Worm (Caenorhabditis elegans) whole organism, L4 larva: ENCODE measurements around the gene C54C6.11.

Experiments used
- D1046.2 ChIP-seq: fragments of 200-800 bp; sonication (Bioruptor generic); IDR thresholded peaks from 2 replicates; pipeline ENCODE4 v1.3.6; 2022; ENCODE audit warnings: missing genetic modification characterization, missing compliant biosample characterization
- F26F4.8 ChIP-seq: fragments of 200-800 bp; sonication (Bioruptor generic); conservative IDR thresholded peaks from 2 replicates; pipeline ENCODE4 v1.3.6; 2022; ENCODE audit warnings: missing genetic modification characterization, missing compliant biosample characterization
- F37D6.2 ChIP-seq: sonication (generic microtip); optimal IDR thresholded peaks from 2 replicates; lab custom pipeline; 2016; ENCODE audit warnings: mild to moderate bottlenecking, missing genetic modification characterization, missing compliant biosample characterization
- F49E8.2 ChIP-seq: sonication (generic microtip); optimal IDR thresholded peaks from 2 replicates; lab custom pipeline; 2016; ENCODE audit warnings: missing compliant biosample characterization, mild to moderate bottlenecking, missing genetic modification characterization, borderline replicate concordance
- Y105C5A.15 ChIP-seq: fragments of 200-800 bp; sonication (Bioruptor generic); IDR thresholded peaks from 2 replicates; pipeline ENCODE4 v1.3.6; 2022; ENCODE audit warnings: missing genetic modification characterization, missing compliant biosample characterization
- ZK337.2 ChIP-seq: fragments of 200-800 bp; sonication (Bioruptor generic); IDR thresholded peaks from 2 replicates; pipeline ENCODE4 v1.3.6; 2022; ENCODE audit warnings: missing genetic modification reagents, missing genetic modification characterization, missing compliant biosample characterization
- ZK546.5 ChIP-seq, 2 experiments: sonication (generic microtip); optimal IDR thresholded peaks; 2 replicates each; lab custom pipeline; 2017; ENCODE audit warnings: missing biosample characterization in 2 of 2, missing genetic modification characterization in 2 of 2
- aha-1 ChIP-seq: fragments of 150-350 bp; peaks from one replicate; lab custom pipeline; 2014; ENCODE audit warnings: missing biosample characterization, missing genetic modification characterization
- attf-4 ChIP-seq: sonication (generic microtip); optimal IDR thresholded peaks from 3 replicates; lab custom pipeline; 2017; ENCODE audit warnings: missing biosample characterization, missing genetic modification characterization
- ceh-20 ChIP-seq: fragments of 200-800 bp; sonication (Bioruptor generic); IDR thresholded peaks from 2 replicates; pipeline ENCODE4 v1.3.6; 2022; ENCODE audit warnings: missing genetic modification reagents, missing genetic modification characterization, missing compliant biosample characterization
- ceh-28 ChIP-seq: fragments of 150-350 bp; optimal IDR thresholded peaks from 2 replicates; lab custom pipeline; 2014; ENCODE audit warnings: missing biosample characterization, missing genetic modification reagents, missing genetic modification characterization
- ceh-44 ChIP-seq: fragments of 200-800 bp; sonication (Bioruptor generic); IDR thresholded peaks from 2 replicates; pipeline ENCODE4 v1.3.6; 2022; ENCODE audit warnings: missing genetic modification reagents, missing genetic modification characterization, missing compliant biosample characterization
- ceh-62 ChIP-seq: sonication (generic microtip); optimal IDR thresholded peaks from 2 replicates; lab custom pipeline; 2017; ENCODE audit warnings: missing biosample characterization, missing genetic modification characterization
- ces-1 ChIP-seq: fragments of 150-350 bp; sonication (generic microtip); optimal IDR thresholded peaks from 4 replicates; lab custom pipeline; 2014; ENCODE audit warnings: missing biosample characterization, missing genetic modification reagents, missing genetic modification characterization
- ctbp-1 ChIP-seq: fragments of 200-800 bp; sonication (Bioruptor generic); IDR thresholded peaks from 2 replicates; pipeline ENCODE4 v1.3.6; 2022; ENCODE audit warnings: missing genetic modification reagents, missing genetic modification characterization, missing compliant biosample characterization
- daf-8 ChIP-seq: fragments of 200-800 bp; sonication (Bioruptor generic); IDR thresholded peaks from 2 replicates; pipeline ENCODE4 v1.3.6; 2022; ENCODE audit warnings: missing genetic modification characterization, missing compliant biosample characterization
- dmd-8 ChIP-seq: fragments of 200-800 bp; sonication (Bioruptor generic); IDR thresholded peaks from 2 replicates; pipeline ENCODE4 v1.3.6; 2022; ENCODE audit warnings: missing genetic modification characterization, missing compliant biosample characterization
- duxl-1 ChIP-seq: sonication (generic microtip); optimal IDR thresholded peaks from 2 replicates; lab custom pipeline; 2016; ENCODE audit warnings: mild to moderate bottlenecking, missing genetic modification characterization, moderate library complexity, missing compliant biosample characterization; ENCODE audit not compliant: poor library complexity
- fkh-10 ChIP-seq: fragments of 150-350 bp; optimal IDR thresholded peaks from 2 replicates; lab custom pipeline; 2014; ENCODE audit warnings: missing biosample characterization, missing genetic modification reagents, missing genetic modification characterization
- hif-1 ChIP-seq, 2 experiments: sonication (generic microtip); optimal IDR thresholded peaks; 2 replicates each; lab custom pipeline; 2016 to 2017; ENCODE audit warnings: missing compliant biosample characterization in 2 of 2, missing genetic modification characterization in 2 of 2, missing genetic modification reagents in 2 of 2, missing genotype in 2 of 2, mild to moderate bottlenecking in 1 of 2
- hlh-11 ChIP-seq: fragments of 200-800 bp; sonication (Bioruptor generic); optimal IDR thresholded peaks from 2 replicates; lab custom pipeline; 2018; ENCODE audit warnings: mild to moderate bottlenecking, missing genetic modification characterization, missing compliant biosample characterization
- hmg-1.1 ChIP-seq: fragments of 200-800 bp; sonication (Bioruptor generic); IDR thresholded peaks from 2 replicates; pipeline ENCODE4 v1.3.6; 2022; ENCODE audit warnings: missing genetic modification reagents, missing genetic modification characterization, missing compliant biosample characterization
- lim-7 ChIP-seq: fragments of 200-800 bp; sonication (Bioruptor generic); IDR thresholded peaks from 2 replicates; pipeline ENCODE4 v1.3.6; 2022; ENCODE audit warnings: missing genetic modification characterization, missing compliant biosample characterization
- lin-15B ChIP-seq: fragments of 150-350 bp; sonication (generic microtip); optimal IDR thresholded peaks from 3 replicates; lab custom pipeline; 2014; ENCODE audit warnings: missing biosample characterization, missing genetic modification characterization
- lin-38 ChIP-seq: fragments of 200-800 bp; sonication (Bioruptor generic); IDR thresholded peaks from 2 replicates; pipeline ENCODE4 v1.3.6; 2022; ENCODE audit warnings: missing genetic modification reagents, missing genetic modification characterization, missing compliant biosample characterization
- lsy-2 ChIP-seq, 2 experiments: fragments of 150-350 bp in 1 of 2; sonication (generic microtip) in 1 of 2; optimal IDR thresholded peaks; 2 replicates each; lab custom pipeline; 2014 to 2017; ENCODE audit warnings: missing biosample characterization in 2 of 2, missing genetic modification characterization in 2 of 2
- mdl-1 ChIP-seq, 2 experiments: fragments of 150-350 bp in 1 of 2; sonication (generic microtip) in 1 of 2; optimal IDR thresholded peaks; 2 replicates each; lab custom pipeline; 2014 to 2017; ENCODE audit warnings: missing biosample characterization in 2 of 2, missing genetic modification characterization in 2 of 2
- mdt-29 ChIP-seq: fragments of 200-800 bp; sonication (Bioruptor generic); IDR thresholded peaks from 2 replicates; pipeline ENCODE4 v1.3.6; 2022; ENCODE audit warnings: missing genetic modification reagents, missing genetic modification characterization, missing compliant biosample characterization
- mep-1 ChIP-seq: fragments of 150-350 bp; sonication (generic microtip); optimal IDR thresholded peaks from 3 replicates; lab custom pipeline; 2014; ENCODE audit warnings: missing biosample characterization, missing genetic modification characterization
- nhr-10 ChIP-seq: fragments of 150-350 bp; optimal IDR thresholded peaks from 2 replicates; lab custom pipeline; 2014; ENCODE audit warnings: missing biosample characterization, missing genetic modification characterization
- nhr-11 ChIP-seq: fragments of 150-350 bp; optimal IDR thresholded peaks from 2 replicates; lab custom pipeline; 2014; ENCODE audit warnings: missing biosample characterization, missing genetic modification characterization
- nhr-237 ChIP-seq: sonication (generic microtip); optimal IDR thresholded peaks from 2 replicates; lab custom pipeline; 2017; ENCODE audit warnings: missing biosample characterization, missing genetic modification characterization
- nhr-25 ChIP-seq: sonication (generic microtip); optimal IDR thresholded peaks from 2 replicates; lab custom pipeline; 2017; ENCODE audit warnings: missing genetic modification characterization, mild to moderate bottlenecking, missing compliant biosample characterization, antibody characterized with exemption, moderate library complexity, borderline replicate concordance; ENCODE audit not compliant: insufficient read depth
- nhr-42 ChIP-seq: fragments of 200-800 bp; sonication (Bioruptor generic); IDR thresholded peaks from 2 replicates; pipeline ENCODE4 v1.3.6; 2022; ENCODE audit warnings: missing genetic modification characterization, missing compliant biosample characterization
- nhr-76 ChIP-seq: fragments of 150-350 bp; optimal IDR thresholded peaks from 2 replicates; lab custom pipeline; 2014; ENCODE audit warnings: missing biosample characterization, missing genetic modification characterization
- rbr-2 ChIP-seq: sonication (generic microtip); optimal IDR thresholded peaks from 2 replicates; lab custom pipeline; 2016; ENCODE audit warnings: missing genotype, missing genetic modification characterization, missing compliant biosample characterization
- set-16 ChIP-seq: fragments of 200-800 bp; sonication (Bioruptor generic); IDR thresholded peaks from 2 replicates; pipeline ENCODE4 v1.3.6; 2022; ENCODE audit warnings: missing genetic modification reagents, missing genetic modification characterization, missing compliant biosample characterization
- snpc-4 ChIP-seq: fragments of 150-350 bp; optimal IDR thresholded peaks from 2 replicates; lab custom pipeline; 2014; ENCODE audit warnings: missing biosample characterization, missing genetic modification characterization
- unc-130 ChIP-seq: sonication (generic microtip); optimal IDR thresholded peaks from 2 replicates; lab custom pipeline; 2016; ENCODE audit warnings: missing genetic modification reagents, missing genetic modification characterization, missing compliant biosample characterization
- unc-39 ChIP-seq: sonication (generic microtip); optimal IDR thresholded peaks from 2 replicates; lab custom pipeline; 2017; ENCODE audit warnings: missing biosample characterization, missing genetic modification characterization
- unc-62 ChIP-seq, 3 experiments: fragments of 150-350 bp in 1 of 3; sonication (generic microtip); optimal IDR thresholded peaks in 2 of 3; peaks in 1 of 3; 1 replicate in 1 of 3; 2 replicates in 2 of 3; lab custom pipeline; 2014 to 2017; ENCODE audit warnings: missing biosample characterization in 3 of 3, missing genetic modification characterization in 3 of 3, missing genetic modification reagents in 3 of 3, missing genotype in 1 of 3
- vab-7 ChIP-seq: fragments of 200-800 bp; sonication (Bioruptor generic); IDR thresholded peaks from 2 replicates; pipeline ENCODE4 v1.3.6; 2022; ENCODE audit warnings: missing genetic modification reagents, missing genetic modification characterization, missing compliant biosample characterization
- zfp-3 ChIP-seq: fragments of 200-800 bp; sonication (Bioruptor generic); conservative IDR thresholded peaks from 2 replicates; pipeline ENCODE4 v1.3.6; 2022; ENCODE audit warnings: missing genetic modification reagents, missing genetic modification characterization, missing compliant biosample characterization
- zip-11 ChIP-seq: fragments of 200-800 bp; sonication (Bioruptor generic); IDR thresholded peaks from 2 replicates; pipeline ENCODE4 v1.3.6; 2022; ENCODE audit warnings: missing genetic modification characterization, missing compliant biosample characterization
- ztf-7 ChIP-seq: fragments of 150-350 bp; optimal IDR thresholded peaks from 2 replicates; lab custom pipeline; 2014; ENCODE audit warnings: missing biosample characterization, missing genetic modification characterization

Gene C54C6.11

DNA sequence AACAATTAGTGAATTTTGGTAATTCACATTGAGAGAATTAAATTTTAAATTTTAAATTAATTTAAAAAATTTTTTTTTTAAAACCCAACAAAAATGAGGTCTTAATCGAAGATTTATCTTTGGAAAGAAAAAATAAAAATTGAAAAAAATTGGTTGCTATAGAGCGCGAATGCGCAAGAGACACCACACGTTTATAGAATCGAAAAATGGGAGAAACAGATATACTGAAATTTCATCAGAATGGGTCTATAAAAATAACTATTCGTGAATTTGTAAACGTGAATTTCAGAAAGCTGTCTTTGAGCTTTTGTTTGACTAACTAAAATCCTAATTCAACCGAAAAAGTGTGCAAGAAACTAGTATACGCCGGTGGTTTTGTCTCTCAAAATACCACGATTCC lies 7.7 kb upstream of the C54C6.11 start (continued):
- no peak for TF ChIP-seq mdl-1 (tag; optimal IDR thresholded peaks at IDR 0.05; lab: Kevin White, UChicago)
- TF ChIP-seq zfp-3, result no peak
- peak; percentile 69 for TF ChIP-seq mep-1
- peak; percentile 72 for TF ChIP-seq unc-130
- TF ChIP-seq ZK546.5 (tag; optimal IDR thresholded peaks at IDR 0.05; lab: Kevin White, UChicago), result no peak
- no peak for TF ChIP-seq F26F4.8 (GFP tag; lab: Robert Waterston, UW)
- no peak for TF ChIP-seq D1046.2 (GFP tag; lab: Robert Waterston, UW)
- no peak for TF ChIP-seq daf-8 (GFP tag; lab: Robert Waterston, UW)
- no peak for TF ChIP-seq lin-15B (tag; lab: Kevin White, UChicago)
- no peak for TF ChIP-seq nhr-25 (tag; lab: Kevin White, UChicago)
- no peak for TF ChIP-seq attf-4 (tag; lab: Kevin White, UChicago)
- TF ChIP-seq hif-1 (tag; optimal IDR thresholded peaks at IDR 0.05; lab: Kevin White, UChicago), result peak in 1 of 2 experiments; percentile 68
- TF ChIP-seq nhr-42 (GFP tag; lab: Robert Waterston, UW), result no peak

- TF ChIP-seq aha-1 (tag; lab: Kevin White, UChicago) (peak; percentile 22), lin-15B (tag; lab: Kevin White, UChicago) (no peak), nhr-11 (tag; lab: Kevin White, UChicago) (no peak)
Measured at ce11 chrIII:3541093-3541492, 7.0 kb upstream of the C54C6.11 start.

ce11 chrIII:3541539-3541938 lies 6.6 kb upstream of the C54C6.11 start, which contains the start of gene ben-1:
TSS of gene ben-1 (minus strand) at chrIII:3541639.
- TF ChIP-seq ZK337.2 (GFP tag; lab: Robert Waterston, UW) (no peak), ZK546.5 (tag; optimal IDR thresholded peaks at IDR 0.05; lab: Kevin White, UChicago) (no peak), mdt-29 (GFP tag; lab: Robert Waterston, UW) (no peak), lim-7 (GFP tag; lab: Robert Waterston, UW) (no peak), ztf-7 (tag; lab: Kevin White, UChicago) (no peak), dmd-8 (GFP tag; lab: Robert Waterston, UW) (no peak), snpc-4 (tag; lab: Kevin White, UChicago) (no peak), hlh-11 (tag; lab: Kevin White, UChicago) (no peak), unc-39 (tag; lab: Kevin White, UChicago) (no peak), ceh-44 (GFP tag; lab: Robert Waterston, UW) (no peak), vab-7 (no peak), ceh-62 (tag; lab: Kevin White, UChicago) (no peak), ceh-28 (tag; lab: Kevin White, UChicago) (no peak), nhr-237 (no peak), duxl-1 (no peak), zip-11 (GFP tag; lab: Robert Waterston, UW) (no peak), attf-4 (tag; lab: Kevin White, UChicago) (no peak), lsy-2 (tag; optimal IDR thresholded peaks at IDR 0.05; lab: Kevin White, UChicago) (no peak), nhr-76 (tag; lab: Kevin White, UChicago) (no peak)

DNA sequence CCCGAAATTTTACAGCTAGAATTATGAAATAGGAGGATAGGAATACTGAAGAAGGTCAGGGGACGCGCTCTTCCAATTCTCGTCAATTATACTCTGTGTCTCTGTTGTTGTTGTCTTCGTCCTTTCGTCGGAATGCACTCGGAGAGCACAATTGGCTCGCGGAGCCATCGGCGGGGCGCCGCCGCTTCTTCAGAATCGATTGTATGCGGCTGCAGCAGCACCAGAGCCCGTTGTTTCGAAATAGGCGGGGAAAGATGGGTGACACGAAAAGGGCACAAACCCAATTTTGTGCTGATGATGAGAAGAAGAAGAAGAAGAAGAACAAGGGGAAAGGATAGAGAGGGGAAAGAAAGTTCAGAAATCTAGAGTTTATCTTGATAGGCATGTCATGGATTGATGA lies 6.0 kb upstream of the C54C6.11 start:
- TF ChIP-seq lsy-2 (tag; optimal IDR thresholded peaks at IDR 0.05; lab: Kevin White, UChicago) (peak in 1 of 2 experiments; percentile 40), unc-39 (tag; lab: Kevin White, UChicago) (no peak), ctbp-1 (GFP tag; lab: Robert Waterston, UW) (peak; percentile 54; the same call in 1 of the 2 replicates), Y105C5A.15 (GFP tag; lab: Robert Waterston, UW) (no peak), rbr-2 (tag; lab: Kevin White, UChicago) (peak; percentile 30), lin-38 (no peak), ceh-20 (no peak), fkh-10 (peak; percentile 51), hmg-1.1 (GFP tag; lab: Robert Waterston, UW) (0 out of 2 replicates have a peak, but pooled peaks have one; percentile 13), nhr-10 (tag; lab: Kevin White, UChicago) (no peak), F37D6.2 (tag; lab: Kevin White, UChicago) (peak; percentile 42), set-16 (GFP tag; lab: Robert Waterston, UW) (peak; percentile 63), F49E8.2 (no peak), ces-1 (peak; percentile 11), mep-1 (peak; percentile 16), unc-62 (GFP tag; optimal IDR thresholded peaks at IDR 0.05 in 1 of 2; lab: Kevin White, UChicago) (peak in 1 of 2 experiments; percentile 70), unc-62 (tag; optimal IDR thresholded peaks at IDR 0.05; lab: Kevin White, UChicago) (no peak)
